Worm (Caenorhabditis elegans): ENCODE measurements around the gene npr-22.
A peak's percentile ranks its signal among the peaks of the same experiment; 100 is the strongest.

The npr-22 gene

DNA sequence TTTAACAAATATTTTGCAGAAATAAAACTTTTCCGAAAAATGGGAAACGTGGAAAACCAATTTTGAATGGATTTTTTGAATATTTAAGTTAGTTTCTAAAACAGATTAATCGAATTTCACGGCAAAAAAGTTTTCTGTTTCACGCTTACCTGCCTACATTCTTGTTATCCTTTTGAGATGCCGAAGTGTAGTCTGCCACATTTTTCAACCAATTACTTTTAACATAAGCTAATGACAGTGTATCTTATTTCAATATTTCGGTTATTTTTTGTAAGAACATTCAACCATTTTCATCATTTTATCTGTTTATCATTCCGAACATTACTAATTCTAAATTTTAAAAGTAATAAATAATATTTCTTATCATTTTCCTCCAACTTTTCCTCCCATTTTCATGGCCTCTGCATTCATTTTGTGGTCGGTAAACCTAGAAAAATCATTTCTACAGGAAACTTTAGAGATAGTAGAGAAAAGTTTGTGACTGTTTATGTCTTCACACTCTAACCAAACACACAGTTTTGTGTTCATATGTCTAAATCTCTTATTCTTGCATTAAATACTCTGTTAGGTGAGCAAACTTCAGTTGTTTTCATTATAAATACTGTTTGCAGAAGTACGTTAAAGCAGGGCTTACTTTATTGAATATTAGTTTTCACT is 52.8 kb downstream of the npr-22 start, which contains the start of the genes F42A9.17 and cyp-33E2:
Gene F42A9.17, minus strand, starts transcription at position 51 of the 657 bp plus-strand sequence.
Gene cyp-33E2, plus strand, starts transcription at position 449 of the 657 bp plus-strand sequence.
- TF ChIP-seq crh-2 (tag; optimal IDR thresholded peaks at IDR 0.05) (peak; percentile 35), fos-1 (tag; optimal IDR thresholded peaks at IDR 0.05) (peak; percentile 93), lsy-2 (tag; optimal IDR thresholded peaks at IDR 0.05) (no peak), gmeb-1 (tag; optimal IDR thresholded peaks at IDR 0.05) (peak; percentile 21), sma-9 (GFP tag; optimal IDR thresholded peaks at IDR 0.05) (peak; percentile 12), sma-9 (tag; optimal IDR thresholded peaks at IDR 0.05) (no peak)

Measured in whole organism, L2 larva.